Fruit fly (Drosophila melanogaster): Measurements from ENCODE around the gene CG17928.

CG17928 gene

DNA sequence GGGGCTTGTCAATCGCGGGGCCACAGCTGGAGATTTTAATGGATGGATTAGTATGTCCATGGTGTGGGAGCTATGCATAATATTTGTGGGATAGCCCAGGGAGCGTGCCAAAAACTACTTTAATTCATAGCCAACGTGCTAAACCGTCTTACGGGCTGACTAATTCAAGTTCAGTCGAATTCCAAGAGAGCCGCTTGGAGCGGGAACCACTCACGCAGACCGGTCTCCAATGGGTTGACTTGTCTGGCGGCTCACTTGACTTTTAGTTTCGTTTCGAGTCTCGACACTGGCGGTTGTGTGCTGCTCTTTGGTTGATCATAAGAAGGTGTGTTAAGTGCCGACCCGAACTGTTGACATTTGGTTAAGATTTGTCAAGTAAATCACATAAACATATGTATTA is 37.3 kb upstream of the CG17928 start, which contains the start of gene yellow-b (continued):
- TF ChIP-seq Nf-YA (GFP tag; IDR thresholded peaks at IDR 0.05) (no peak), sd (tag; optimal IDR thresholded peaks at IDR 0.05) (peak; percentile 98), slp2 (GFP tag; optimal IDR thresholded peaks at IDR 0.05) (no peak), CG3847 (GFP tag; IDR thresholded peaks at IDR 0.05) (no peak), CG12769 (tag; optimal IDR thresholded peaks at IDR 0.05) (peak; percentile 72), CG14710 (tag; optimal IDR thresholded peaks at IDR 0.05) (no peak), maf-S (GFP tag; optimal IDR thresholded peaks at IDR 0.05) (no peak), vvl (GFP tag; IDR thresholded peaks at IDR 0.05) (peak; percentile 53), grn (GFP tag; optimal IDR thresholded peaks at IDR 0.05) (no peak), tna (GFP tag; IDR thresholded peaks at IDR 0.05; ENCODE audit: partially characterized antibody) (no peak)

dm6 chr2L:16760504-16761417 is 30.6 kb upstream of the CG17928 start, which contains the start of gene ppk17:
Gene ppk17, minus strand, starts transcription at chr2L:16760554.
- no peak for TF ChIP-seq CG14014 (GFP tag; IDR thresholded peaks at IDR 0.05)
- peak; percentile 15 for TF ChIP-seq sens (GFP tag)
- no peak for TF ChIP-seq Ada2b (GFP tag; IDR thresholded peaks at IDR 0.05)
- TF ChIP-seq oc (tag; optimal IDR thresholded peaks at IDR 0.05): no peak
- TF ChIP-seq crol (GFP tag; IDR thresholded peaks at IDR 0.05): no peak
- peak; percentile 45 for TF ChIP-seq cg (GFP tag; optimal IDR thresholded peaks at IDR 0.05)
- TF ChIP-seq Hr39 (optimal IDR thresholded peaks at IDR 0.05): no peak
- TF ChIP-seq grau (tag; optimal IDR thresholded peaks at IDR 0.05): peak; percentile 4
- no peak for TF ChIP-seq gcm2 (GFP tag; optimal IDR thresholded peaks at IDR 0.05)
- TF ChIP-seq eve (GFP tag; optimal IDR thresholded peaks at IDR 0.05): no peak
- TF ChIP-seq Drgx (GFP tag; IDR thresholded peaks at IDR 0.05): peak; percentile 35; the same call in 1 of the 2 replicates
- no peak for TF ChIP-seq CG3838 (GFP tag; optimal IDR thresholded peaks at IDR 0.05)
- TF ChIP-seq Pdp1 (GFP tag; optimal IDR thresholded peaks at IDR 0.05): peak in 1 of 2 experiments; percentile 6
- TF ChIP-seq HmgD (GFP tag; optimal IDR thresholded peaks at IDR 0.05): no peak
- TF ChIP-seq CG4424 (GFP tag; optimal IDR thresholded peaks at IDR 0.05): no peak
- peak; percentile 59 for TF ChIP-seq CG10543 (GFP tag; optimal IDR thresholded peaks at IDR 0.05)
- no peak for TF ChIP-seq slp2 (GFP tag; optimal IDR thresholded peaks at IDR 0.05)
- TF ChIP-seq CG11456 (GFP tag; IDR thresholded peaks at IDR 0.05): no peak
- TF ChIP-seq CG12769 (tag; optimal IDR thresholded peaks at IDR 0.05): peak; percentile 68
- no peak for TF ChIP-seq sima (GFP tag; optimal IDR thresholded peaks at IDR 0.05)
- TF ChIP-seq Abd-B (GFP tag; optimal IDR thresholded peaks at IDR 0.05): no peak
- TF ChIP-seq gem (tag; optimal IDR thresholded peaks at IDR 0.05): peak; percentile 22
- TF ChIP-seq Kr (GFP tag; optimal IDR thresholded peaks at IDR 0.05): no peak
- no peak for TF ChIP-seq CHES-1-like (GFP tag; optimal IDR thresholded peaks at IDR 0.05)
- TF ChIP-seq CG7786 (GFP tag; optimal IDR thresholded peaks at IDR 0.05): no peak
- TF ChIP-seq Nf-YB (GFP tag; optimal IDR thresholded peaks at IDR 0.05): no peak
- TF ChIP-seq Med (GFP tag): peak; percentile 25
- no peak for TF ChIP-seq pum (GFP tag; optimal IDR thresholded peaks at IDR 0.05)
- no peak for TF ChIP-seq PHDP (tag; optimal IDR thresholded peaks at IDR 0.05)
- no peak for TF ChIP-seq dysf (GFP tag; IDR thresholded peaks at IDR 0.05)
- TF ChIP-seq CG17361 (GFP tag; IDR thresholded peaks at IDR 0.05): 0 out of 3 replicates have a peak, but pooled peaks have one; percentile 14
- TF ChIP-seq danr (GFP tag; IDR thresholded peaks at IDR 0.05): no peak
- TF ChIP-seq CG32767 (GFP tag; IDR thresholded peaks at IDR 0.05): 0 out of 2 replicates have a peak, but pooled peaks have one; percentile 17
- TF ChIP-seq CG14050 (GFP tag; IDR thresholded peaks at IDR 0.05): no peak
- no peak for TF ChIP-seq chinmo (GFP tag; IDR thresholded peaks at IDR 0.05; ENCODE audit: partially characterized antibody)
- no peak for TF ChIP-seq ab (GFP tag; optimal IDR thresholded peaks at IDR 0.05)
- no peak for TF ChIP-seq vnd (GFP tag; IDR thresholded peaks at IDR 0.05; ENCODE audit: partially characterized antibody)
- no peak for TF ChIP-seq pb (GFP tag; optimal IDR thresholded peaks at IDR 0.05)
- peak; percentile 85 for TF ChIP-seq sd (tag; optimal IDR thresholded peaks at IDR 0.05)
- no peak for TF ChIP-seq NC2β (GFP tag; optimal IDR thresholded peaks at IDR 0.05)
- no peak for TF ChIP-seq CG3726 (GFP tag; IDR thresholded peaks at IDR 0.05)
